Fruit fly (Drosophila melanogaster) whole organism: ENCODE results near the gene CG18171.

Experiments
- EcR ChIP-seq, 2 experiments: fragments of >200 bp; optimal IDR thresholded peaks; 2 replicates each; lab custom pipeline; 2017; ENCODE audit warnings: missing biosample characterization in 2 of 2, missing genetic modification characterization in 2 of 2, missing genetic modification reagents in 2 of 2
- usp ChIP-seq: fragments of >200 bp; optimal IDR thresholded peaks from 2 replicates; lab custom pipeline; 2017; ENCODE audit warnings: missing biosample characterization, missing genetic modification characterization, mixed read lengths

dm6 chr3L:1711218-1711617 is 11.7 kb downstream of the CG18171 start:
- no peak for TF ChIP-seq usp
- no peak for TF ChIP-seq EcR (GFP tag; optimal IDR thresholded peaks at IDR 0.05; lab: Kevin White, UChicago)
